Worm (Caenorhabditis elegans): ENCODE data around the gene hpo-26.

Gene hpo-26

ce11 chrV:6485109-6485508, 47.8 kb downstream of the hpo-26 start:
- no peak for TF ChIP-seq unc-62 (GFP tag; optimal IDR thresholded peaks at IDR 0.05)
